Worm (Caenorhabditis elegans): ENCODE results near the gene mel-28.

- TF ChIP-seq ref-1 (GFP tag; conservative IDR thresholded peaks at IDR 0.05) (no peak), flt-1 (GFP tag; IDR thresholded peaks at IDR 0.05) (no peak), ztf-23 (GFP tag; IDR thresholded peaks at IDR 0.05) (no peak)
Observed at ce11 chrIII:4762846-4763245, 23.0 kb upstream of the mel-28 start.
